Fruit fly (Drosophila melanogaster) whole organism, embryonic: Measurements from ENCODE around the gene CG42835.

Experiments
- Asciz ChIP-seq: fragments of 200-800 bp; sonication (Bioruptor generic); optimal IDR thresholded peaks from 2 replicates; lab custom pipeline; 2017; ENCODE audit warnings: missing biosample characterization, mild to moderate bottlenecking, missing genetic modification characterization, missing genetic modification reagents
- Awh ChIP-seq: fragments of 200-800 bp; sonication (Bioruptor generic); IDR thresholded peaks from 2 replicates; pipeline ENCODE4, ENCODE4 v1.3.6; 2022; ENCODE audit warnings: missing biosample characterization, missing genetic modification characterization
- CG13775 ChIP-seq: fragments of 200-800 bp; sonication (Bioruptor generic); optimal IDR thresholded peaks from 3 replicates; lab custom pipeline; 2017; ENCODE audit warnings: missing biosample characterization, mild to moderate bottlenecking, missing genetic modification characterization
- CG13894 ChIP-seq: fragments of 200-800 bp; sonication (Bioruptor generic); optimal IDR thresholded peaks from 3 replicates; lab custom pipeline; 2018; ENCODE audit warnings: missing biosample characterization, mild to moderate bottlenecking, missing genetic modification characterization, moderate library complexity
- CG15696 ChIP-seq: fragments of 200-800 bp; sonication (Bioruptor generic); optimal IDR thresholded peaks from 2 replicates; lab custom pipeline; 2019; ENCODE audit warnings: missing biosample characterization, mild to moderate bottlenecking, missing genetic modification characterization, moderate library complexity
- CG17802 ChIP-seq: fragments of 200-800 bp; sonication (Bioruptor generic); optimal IDR thresholded peaks from 2 replicates; lab custom pipeline; 2018; ENCODE audit warnings: missing biosample characterization, mild to moderate bottlenecking, missing genetic modification characterization, moderate library complexity
- CG17912 ChIP-seq: fragments of 200-800 bp; sonication (Bioruptor generic); optimal IDR thresholded peaks from 2 replicates; lab custom pipeline; 2018; ENCODE audit warnings: missing biosample characterization, mild to moderate bottlenecking, missing genetic modification characterization
- CG18262 ChIP-seq: fragments of 200-800 bp; optimal IDR thresholded peaks from 3 replicates; lab custom pipeline; 2019; ENCODE audit warnings: missing biosample characterization, mild to moderate bottlenecking, missing genetic modification characterization, moderate library complexity
- CG2116 ChIP-seq: fragments of 200-800 bp; sonication (Bioruptor generic); optimal IDR thresholded peaks from 3 replicates; lab custom pipeline; 2018; ENCODE audit warnings: missing biosample characterization, mild to moderate bottlenecking, missing genetic modification characterization
- CG2678 ChIP-seq: fragments of 200-800 bp; sonication (Bioruptor generic); optimal IDR thresholded peaks from 3 replicates; lab custom pipeline; 2019; ENCODE audit warnings: missing biosample characterization, mild to moderate bottlenecking, missing genetic modification characterization, moderate library complexity
- CG31365 ChIP-seq: fragments of 200-800 bp; sonication (Bioruptor generic); optimal IDR thresholded peaks from 2 replicates; lab custom pipeline; 2018; ENCODE audit warnings: missing biosample characterization, mild to moderate bottlenecking, missing genetic modification characterization
- CG31441 ChIP-seq: fragments of 200-800 bp; sonication (Bioruptor generic); IDR thresholded peaks from 2 replicates; pipeline ENCODE4 v1.3.6; 2022; ENCODE audit warnings: missing biosample characterization, missing genetic modification characterization
- CG34422 ChIP-seq: fragments of 200-800 bp; sonication (Bioruptor generic); IDR thresholded peaks from 3 replicates; pipeline ENCODE4 v1.3.6; 2022; ENCODE audit warnings: missing biosample characterization, missing genetic modification characterization
- CG42726 ChIP-seq: fragments of 200-800 bp; sonication (Bioruptor generic); IDR thresholded peaks from 2 replicates; pipeline ENCODE4 v1.3.6; 2022; ENCODE audit warnings: missing biosample characterization, missing genetic modification characterization; ENCODE audit not compliant: partially characterized antibody
- CG4404 ChIP-seq: fragments of 200-800 bp; sonication (Bioruptor generic); IDR thresholded peaks from 2 replicates; pipeline ENCODE4 v1.3.6; 2022; ENCODE audit warnings: missing biosample characterization, missing genetic modification characterization
- CG6272 ChIP-seq: fragments of 200-800 bp; sonication (Bioruptor generic); IDR thresholded peaks from 2 replicates; pipeline ENCODE4 v1.3.6; 2022; ENCODE audit warnings: missing biosample characterization, missing genetic modification characterization
- CG6854 ChIP-seq: fragments of 200-800 bp; sonication (Bioruptor generic); optimal IDR thresholded peaks from 3 replicates; lab custom pipeline; 2017; ENCODE audit warnings: missing biosample characterization, mild to moderate bottlenecking, missing genetic modification characterization
- CG7928 ChIP-seq: fragments of 200-800 bp; sonication (Bioruptor generic); optimal IDR thresholded peaks from 2 replicates; lab custom pipeline; 2017; ENCODE audit warnings: missing biosample characterization, mild to moderate bottlenecking, missing genetic modification characterization
- CG8089 ChIP-seq: fragments of 200-800 bp; sonication (Bioruptor generic); optimal IDR thresholded peaks from 3 replicates; lab custom pipeline; 2016; ENCODE audit warnings: missing biosample characterization, missing genetic modification characterization
- CG8281 ChIP-seq: fragments of 200-800 bp; sonication (Bioruptor generic); optimal IDR thresholded peaks from 2 replicates; lab custom pipeline; 2018; ENCODE audit warnings: missing biosample characterization, mild to moderate bottlenecking, missing genetic modification characterization, moderate library complexity
- CHES-1-like ChIP-seq: fragments of 200-800 bp; sonication (Bioruptor generic); optimal IDR thresholded peaks from 2 replicates; lab custom pipeline; 2016; ENCODE audit warnings: missing biosample characterization, missing genetic modification characterization
- D19A ChIP-seq: fragments of 200-800 bp; optimal IDR thresholded peaks from 3 replicates; lab custom pipeline; 2019; ENCODE audit warnings: missing biosample characterization, mild to moderate bottlenecking, missing genetic modification characterization, moderate library complexity
- Dll ChIP-seq: fragments of 200-800 bp; sonication (Bioruptor generic); IDR thresholded peaks from 4 replicates; pipeline ENCODE4 v1.3.6; 2022; ENCODE audit warnings: missing biosample characterization, missing genetic modification characterization; ENCODE audit not compliant: partially characterized antibody
- Drgx ChIP-seq: fragments of 200-800 bp; sonication (Bioruptor generic); IDR thresholded peaks from 2 replicates; pipeline ENCODE4 v1.3.6; 2022; ENCODE audit warnings: missing biosample characterization, missing genetic modification characterization
- Eip74EF ChIP-seq, 2 experiments: fragments of 200-800 bp in 1 of 2; fragments of >200 bp in 1 of 2; sonication (Bioruptor generic) in 1 of 2; optimal IDR thresholded peaks; 2 replicates each; lab custom pipeline; 2017 to 2019; ENCODE audit warnings: missing biosample characterization in 2 of 2, missing genetic modification characterization in 2 of 2, mild to moderate bottlenecking in 1 of 2, moderate library complexity in 1 of 2
- Hr3 ChIP-seq: fragments of 200-800 bp; sonication (Bioruptor generic); optimal IDR thresholded peaks from 3 replicates; lab custom pipeline; 2016; ENCODE audit warnings: missing biosample characterization, missing genetic modification characterization
- Nf-YA ChIP-seq: fragments of 200-800 bp; sonication (Bioruptor generic); IDR thresholded peaks from 2 replicates; pipeline ENCODE4 v1.3.6; 2022; ENCODE audit warnings: missing biosample characterization, missing genetic modification characterization
- Oaz ChIP-seq: fragments of 200-800 bp; sonication (Bioruptor generic); IDR thresholded peaks from 2 replicates; pipeline ENCODE4 v1.3.6; 2022; ENCODE audit warnings: missing biosample characterization, missing genetic modification characterization
- Sox102F ChIP-seq: fragments of 200-800 bp; sonication (Bioruptor generic); optimal IDR thresholded peaks from 2 replicates; lab custom pipeline; 2018; ENCODE audit warnings: missing biosample characterization, mild to moderate bottlenecking, missing genetic modification characterization, moderate library complexity
- Taf1 ChIP-seq: fragments of 200-800 bp; sonication (Bioruptor generic); IDR thresholded peaks from 2 replicates; pipeline ENCODE4 v1.3.6; 2022; ENCODE audit warnings: missing biosample characterization, missing genetic modification characterization
- amos ChIP-seq: fragments of 200-800 bp; sonication (Bioruptor generic); IDR thresholded peaks from 2 replicates; pipeline ENCODE4 v1.3.6; 2022; ENCODE audit warnings: missing biosample characterization, missing genetic modification characterization; ENCODE audit not compliant: partially characterized antibody
- bbx ChIP-seq: fragments of 200-800 bp; sonication (Bioruptor generic); IDR thresholded peaks from 2 replicates; pipeline ENCODE4 v1.3.6; 2022; ENCODE audit warnings: missing biosample characterization, missing genetic modification characterization; ENCODE audit not compliant: partially characterized antibody
- bcd ChIP-seq: fragments of 200-800 bp; sonication (Bioruptor generic); optimal IDR thresholded peaks from 2 replicates; lab custom pipeline; 2017; ENCODE audit warnings: missing biosample characterization, mild to moderate bottlenecking, missing genetic modification characterization
- cas ChIP-seq: fragments of 200-800 bp; sonication (Bioruptor generic); IDR thresholded peaks from 2 replicates; pipeline ENCODE4 v1.3.6; 2022; ENCODE audit warnings: missing biosample characterization, missing genetic modification characterization
- croc ChIP-seq: fragments of 200-800 bp; sonication (Bioruptor generic); conservative IDR thresholded peaks from 3 replicates; pipeline ENCODE4 v1.3.6; 2022; ENCODE audit warnings: missing biosample characterization, missing genetic modification characterization
- dimm ChIP-seq: fragments of 200-800 bp; sonication (Bioruptor generic); IDR thresholded peaks from 2 replicates; pipeline ENCODE4 v1.3.6; 2022; ENCODE audit warnings: missing biosample characterization, missing genetic modification characterization
- ewg ChIP-seq: fragments of 200-800 bp; sonication (Bioruptor generic); optimal IDR thresholded peaks from 3 replicates; lab custom pipeline; 2017; ENCODE audit warnings: mild to moderate bottlenecking, missing biosample characterization, missing genetic modification reagents, missing genetic modification characterization
- grn ChIP-seq: fragments of 200-800 bp; sonication (Bioruptor generic); optimal IDR thresholded peaks from 3 replicates; lab custom pipeline; 2017; ENCODE audit warnings: missing biosample characterization, missing genetic modification characterization
- ham ChIP-seq: fragments of 200-800 bp; sonication (Bioruptor generic); IDR thresholded peaks from 2 replicates; pipeline ENCODE4 v1.3.6; 2022; ENCODE audit warnings: missing biosample characterization, missing genetic modification characterization
- lmd ChIP-seq: fragments of 200-800 bp; sonication (Bioruptor generic); IDR thresholded peaks from 2 replicates; pipeline ENCODE4 v1.3.6; 2022; ENCODE audit warnings: missing biosample characterization, missing genetic modification characterization
- mirr ChIP-seq: fragments of 200-800 bp; sonication (Bioruptor generic); optimal IDR thresholded peaks from 3 replicates; lab custom pipeline; 2018; ENCODE audit warnings: missing biosample characterization, mild to moderate bottlenecking, missing genetic modification characterization
- run ChIP-seq: fragments of 200-800 bp; sonication (Bioruptor generic); optimal IDR thresholded peaks from 3 replicates; lab custom pipeline; 2018; ENCODE audit warnings: missing biosample characterization, mild to moderate bottlenecking, missing genetic modification characterization
- sens-2 ChIP-seq: fragments of 200-800 bp; sonication (Bioruptor generic); IDR thresholded peaks from 2 replicates; pipeline ENCODE4 v1.3.6; 2022; ENCODE audit warnings: missing biosample characterization, missing genetic modification characterization
- sim ChIP-seq: fragments of 200-800 bp; sonication (Bioruptor generic); IDR thresholded peaks from 2 replicates; pipeline ENCODE4 v1.3.6; 2022; ENCODE audit warnings: missing biosample characterization, missing genetic modification characterization
- slbo ChIP-seq: fragments of 200-800 bp; sonication (Bioruptor generic); IDR thresholded peaks from 2 replicates; pipeline ENCODE4 v1.3.6; 2022; ENCODE audit warnings: missing biosample characterization, missing genetic modification characterization
- slou ChIP-seq: fragments of 200-800 bp; sonication (Bioruptor generic); optimal IDR thresholded peaks from 3 replicates; lab custom pipeline; 2016; ENCODE audit warnings: missing biosample characterization, missing genetic modification characterization
- sob ChIP-seq: fragments of 200-800 bp; sonication (Bioruptor generic); IDR thresholded peaks from 2 replicates; pipeline ENCODE4 v1.3.6; 2022; ENCODE audit warnings: missing biosample characterization, missing genetic modification characterization
- stc ChIP-seq: fragments of 200-800 bp; sonication (Bioruptor generic); IDR thresholded peaks from 2 replicates; pipeline ENCODE4 v1.3.6; 2022; ENCODE audit warnings: missing biosample characterization, missing genetic modification characterization
- tio ChIP-seq: fragments of 200-800 bp; sonication (Bioruptor generic); optimal IDR thresholded peaks from 2 replicates; lab custom pipeline; 2017; ENCODE audit warnings: missing biosample characterization, missing genetic modification characterization, inconsistent platforms
- vvl ChIP-seq: fragments of 200-800 bp; sonication (Bioruptor generic); IDR thresholded peaks from 2 replicates; pipeline ENCODE4 v1.3.6; 2022; ENCODE audit warnings: missing biosample characterization, missing genetic modification characterization
- zfh1 ChIP-seq: fragments of 200-800 bp; sonication (Bioruptor generic); IDR thresholded peaks from 3 replicates; pipeline ENCODE4 v1.3.6; 2022; ENCODE audit warnings: missing biosample characterization, missing genetic modification characterization

The CG42835 gene

dm6 chr3R:17449402-17449801, 29.0 kb downstream of the CG42835 start (continued):
- TF ChIP-seq CG7928 (GFP tag; lab: Kevin White, UChicago) = no peak
- TF ChIP-seq CG17912 (GFP tag; lab: Kevin White, UChicago) = no peak
- TF ChIP-seq CG18262 (tag; lab: Kevin White, UChicago) = no peak
- no peak for TF ChIP-seq CHES-1-like (GFP tag; lab: Kevin White, UChicago)
- TF ChIP-seq Oaz = no peak
- TF ChIP-seq CG13894 (tag; lab: Kevin White, UChicago) = peak; percentile 9
- no peak for TF ChIP-seq sob
- peak; percentile 48; the same call in 1 of the 2 replicates for TF ChIP-seq bbx (GFP tag; lab: Robert Waterston, UW)
- no peak for TF ChIP-seq Dll (GFP tag; lab: Robert Waterston, UW)
- TF ChIP-seq sens-2 = no peak
- TF ChIP-seq lmd (GFP tag; lab: Robert Waterston, UW) = no peak
- TF ChIP-seq mirr (GFP tag; lab: Kevin White, UChicago) = no peak
- TF ChIP-seq vvl (GFP tag; lab: Robert Waterston, UW) = no peak; the same call in 1 of the 2 replicates
- TF ChIP-seq CG13775 (GFP tag; lab: Kevin White, UChicago) = no peak
- TF ChIP-seq CG2678 (tag; lab: Kevin White, UChicago) = no peak
- 0 out of 2 replicates have a peak, but pooled peaks have one; percentile 25 for TF ChIP-seq CG6272
- no peak for TF ChIP-seq CG6854 (GFP tag; lab: Kevin White, UChicago)
- TF ChIP-seq run (tag; lab: Kevin White, UChicago) = no peak
- no peak for TF ChIP-seq Taf1 (GFP tag; lab: Robert Waterston, UW)
- no peak for TF ChIP-seq slou (GFP tag; lab: Kevin White, UChicago)
- no peak for TF ChIP-seq ham (GFP tag; lab: Robert Waterston, UW)
- TF ChIP-seq Drgx = no peak
- TF ChIP-seq CG31441 (GFP tag; lab: Robert Waterston, UW) = no peak
- TF ChIP-seq CG42726 (GFP tag; lab: Robert Waterston, UW) = peak; percentile 71
- TF ChIP-seq Nf-YA (GFP tag; lab: Robert Waterston, UW) = no peak
- no peak for TF ChIP-seq CG8089 (GFP tag; lab: Kevin White, UChicago)
- TF ChIP-seq CG4404 = no peak
- no peak for TF ChIP-seq ewg (GFP tag; lab: Kevin White, UChicago)
- no peak for TF ChIP-seq stc
- TF ChIP-seq cas = no peak
- TF ChIP-seq CG15696 (tag; lab: Kevin White, UChicago) = no peak
- no peak; the same call in 2 of the 3 replicates for TF ChIP-seq CG34422 (GFP tag; lab: Robert Waterston, UW)
- TF ChIP-seq zfh1 (GFP tag; lab: Robert Waterston, UW) = no peak
- no peak for TF ChIP-seq sim (GFP tag; lab: Robert Waterston, UW)
- TF ChIP-seq CG2116 (GFP tag; lab: Kevin White, UChicago) = peak; percentile 14
- TF ChIP-seq dimm (GFP tag; lab: Robert Waterston, UW) = no peak
- peak; percentile 19 for TF ChIP-seq bcd (GFP tag; lab: Kevin White, UChicago)
- TF ChIP-seq D19A (tag; lab: Kevin White, UChicago) = no peak
- TF ChIP-seq croc = no peak
- TF ChIP-seq CG31365 = peak; percentile 97
- no peak for TF ChIP-seq CG8281 (tag; lab: Kevin White, UChicago)
- no peak for TF ChIP-seq Sox102F (GFP tag; lab: Kevin White, UChicago)
- peak; percentile 62 for TF ChIP-seq CG17802 (tag; lab: Kevin White, UChicago)
- TF ChIP-seq Hr3 (GFP tag; lab: Kevin White, UChicago) = peak; percentile 4
- no peak for TF ChIP-seq Eip74EF (GFP tag; optimal IDR thresholded peaks at IDR 0.05; lab: Kevin White, UChicago)
- no peak for TF ChIP-seq Awh
- peak; percentile 62 for TF ChIP-seq amos (GFP tag; lab: Robert Waterston, UW)
- TF ChIP-seq tio (GFP tag; lab: Kevin White, UChicago) = no peak
- peak; percentile 25 for TF ChIP-seq grn (GFP tag; lab: Kevin White, UChicago)
- 0 out of 2 replicates have a peak, but pooled peaks have one; percentile 34 for TF ChIP-seq slbo (GFP tag; lab: Robert Waterston, UW)
- TF ChIP-seq Asciz (GFP tag; lab: Kevin White, UChicago) = no peak
